Worm (Caenorhabditis elegans) whole organism, L4 larva: ENCODE data around the gene sra-9.

Experiments used
- F49E8.2 ChIP-seq: sonication (generic microtip); optimal IDR thresholded peaks from 2 replicates; lab custom pipeline; 2016; ENCODE audit warnings: missing compliant biosample characterization, mild to moderate bottlenecking, missing genetic modification characterization, borderline replicate concordance
- T20F7.1 ChIP-seq: fragments of 200-800 bp; sonication (Bioruptor generic); optimal IDR thresholded peaks from 2 replicates; lab custom pipeline; 2018; ENCODE audit warnings: mild to moderate bottlenecking, missing genetic modification characterization, missing compliant biosample characterization
- daf-8 ChIP-seq: fragments of 200-800 bp; sonication (Bioruptor generic); IDR thresholded peaks from 2 replicates; pipeline ENCODE4 v1.3.6; 2022; ENCODE audit warnings: missing genetic modification characterization, missing compliant biosample characterization
- hmg-1.1 ChIP-seq: fragments of 200-800 bp; sonication (Bioruptor generic); IDR thresholded peaks from 2 replicates; pipeline ENCODE4 v1.3.6; 2022; ENCODE audit warnings: missing genetic modification reagents, missing genetic modification characterization, missing compliant biosample characterization
- lin-15B ChIP-seq: fragments of 150-350 bp; sonication (generic microtip); optimal IDR thresholded peaks from 3 replicates; lab custom pipeline; 2014; ENCODE audit warnings: missing biosample characterization, missing genetic modification characterization
- mxl-3 ChIP-seq: fragments of 200-800 bp; sonication (Bioruptor generic); optimal IDR thresholded peaks from 2 replicates; lab custom pipeline; 2018; ENCODE audit warnings: mild to moderate bottlenecking, missing genetic modification characterization, missing compliant biosample characterization
- nhr-11 ChIP-seq: fragments of 150-350 bp; optimal IDR thresholded peaks from 2 replicates; lab custom pipeline; 2014; ENCODE audit warnings: missing biosample characterization, missing genetic modification characterization
- nhr-237 ChIP-seq: sonication (generic microtip); optimal IDR thresholded peaks from 2 replicates; lab custom pipeline; 2017; ENCODE audit warnings: missing biosample characterization, missing genetic modification characterization
- nhr-28 ChIP-seq: fragments of 150-350 bp; optimal IDR thresholded peaks from 2 replicates; lab custom pipeline; 2014; ENCODE audit warnings: missing biosample characterization, missing genetic modification characterization
- rbr-2 ChIP-seq: sonication (generic microtip); optimal IDR thresholded peaks from 2 replicates; lab custom pipeline; 2016; ENCODE audit warnings: missing genotype, missing genetic modification characterization, missing compliant biosample characterization
- set-16 ChIP-seq: fragments of 200-800 bp; sonication (Bioruptor generic); IDR thresholded peaks from 2 replicates; pipeline ENCODE4 v1.3.6; 2022; ENCODE audit warnings: missing genetic modification reagents, missing genetic modification characterization, missing compliant biosample characterization
- ztf-11 ChIP-seq: fragments of 150-350 bp; optimal IDR thresholded peaks from 2 replicates; lab custom pipeline; 2014; ENCODE audit warnings: missing biosample characterization, missing genetic modification characterization

ce11 chrII:9557437-9558150, 25.5 kb downstream of the sra-9 start, which contains the start of gene zfp-2:
- TF ChIP-seq hmg-1.1 (GFP tag; lab: Robert Waterston, UW) (no peak), ztf-11 (no peak), nhr-28 (tag; lab: Kevin White, UChicago) (no peak), mxl-3 (GFP tag; lab: Kevin White, UChicago) (no peak), F49E8.2 (tag; lab: Kevin White, UChicago) (no peak), nhr-11 (tag; lab: Kevin White, UChicago) (no peak), T20F7.1 (peak; percentile 92), daf-8 (GFP tag; lab: Robert Waterston, UW) (no peak), rbr-2 (no peak), nhr-237 (no peak), lin-15B (tag; lab: Kevin White, UChicago) (no peak), set-16 (GFP tag; lab: Robert Waterston, UW) (no peak)
